Worm (Caenorhabditis elegans): ENCODE results near the gene F14F9.8.

ce11 chrV:5110684-5111083 lies 19.4 kb upstream of the F14F9.8 start, which contains the start of gene ugt-63:
- TF ChIP-seq sox-2 (GFP tag; IDR thresholded peaks at IDR 0.05): no peak
- TF ChIP-seq elt-2 (tag; optimal IDR thresholded peaks at IDR 0.05): no peak
- no peak for TF ChIP-seq nfya-1 (tag; optimal IDR thresholded peaks at IDR 0.05)
